Fruit fly (Drosophila melanogaster) whole organism, embryonic: ENCODE results near the gene Sec13.

Experiments used
- Adf1 ChIP-seq: fragments of 200-800 bp; sonication (Bioruptor generic); IDR thresholded peaks from 2 replicates; pipeline ENCODE4 v1.3.6; 2022; ENCODE audit warnings: missing biosample characterization, missing genetic modification characterization
- B-H2 ChIP-seq: fragments of 200-800 bp; sonication (Bioruptor generic); optimal IDR thresholded peaks from 2 replicates; lab custom pipeline; 2018; ENCODE audit warnings: missing biosample characterization, mild to moderate bottlenecking, missing genetic modification characterization
- C15 ChIP-seq: fragments of 200-800 bp; sonication (Bioruptor generic); IDR thresholded peaks from 3 replicates; pipeline ENCODE4 v1.3.6; 2022; ENCODE audit warnings: missing biosample characterization, missing genetic modification characterization
- CG10147 ChIP-seq: fragments of 200-800 bp; sonication (Bioruptor generic); optimal IDR thresholded peaks from 2 replicates; lab custom pipeline; 2019; ENCODE audit warnings: missing biosample characterization, mild to moderate bottlenecking, missing genetic modification characterization, moderate library complexity
- CG12219 ChIP-seq: fragments of 200-800 bp; sonication (Bioruptor generic); optimal IDR thresholded peaks from 3 replicates; lab custom pipeline; 2018; ENCODE audit warnings: missing biosample characterization, mild to moderate bottlenecking, missing genetic modification characterization
- CG13123 ChIP-seq: fragments of 200-800 bp; sonication (Bioruptor generic); optimal IDR thresholded peaks from 2 replicates; lab custom pipeline; 2016; ENCODE audit warnings: missing biosample characterization, missing genetic modification characterization
- CG13296 ChIP-seq: fragments of 200-800 bp; sonication (Bioruptor generic); optimal IDR thresholded peaks from 3 replicates; lab custom pipeline; 2018; ENCODE audit warnings: missing biosample characterization, mild to moderate bottlenecking, missing genetic modification characterization
- CG14965 ChIP-seq: fragments of 200-800 bp; sonication (Bioruptor generic); optimal IDR thresholded peaks from 2 replicates; lab custom pipeline; 2016; ENCODE audit warnings: missing biosample characterization, missing genetic modification characterization, borderline replicate concordance
- CG17385 ChIP-seq: fragments of 200-800 bp; sonication (Bioruptor generic); optimal IDR thresholded peaks from 3 replicates; lab custom pipeline; 2018; ENCODE audit warnings: missing biosample characterization, mild to moderate bottlenecking, missing genetic modification characterization
- CG2199 ChIP-seq: fragments of 200-800 bp; sonication (Bioruptor generic); IDR thresholded peaks from 3 replicates; pipeline ENCODE4 v1.3.6; 2022; ENCODE audit warnings: missing biosample characterization, missing genetic modification characterization
- CG32767 ChIP-seq: fragments of 200-800 bp; sonication (Bioruptor generic); IDR thresholded peaks from 2 replicates; pipeline ENCODE4 v1.3.6; 2022; ENCODE audit warnings: missing biosample characterization, missing genetic modification characterization
- CG3838 ChIP-seq: fragments of 200-800 bp; sonication (Bioruptor generic); optimal IDR thresholded peaks from 3 replicates; lab custom pipeline; 2016; ENCODE audit warnings: missing biosample characterization, missing genetic modification characterization
- CG4360 ChIP-seq: fragments of 200-800 bp; sonication (Bioruptor generic); IDR thresholded peaks from 2 replicates; pipeline ENCODE4 v1.3.6; 2022; ENCODE audit warnings: missing biosample characterization, missing genetic modification characterization
- CG6689 ChIP-seq: fragments of 200-800 bp; sonication (Bioruptor generic); IDR thresholded peaks from 2 replicates; pipeline ENCODE4 v1.3.6; 2022; ENCODE audit warnings: missing biosample characterization, missing genetic modification characterization
- CG7786 ChIP-seq: fragments of 200-800 bp; sonication (Bioruptor generic); optimal IDR thresholded peaks from 2 replicates; lab custom pipeline; 2016; ENCODE audit warnings: missing biosample characterization, missing genetic modification characterization
- CHES-1-like ChIP-seq: fragments of 200-800 bp; sonication (Bioruptor generic); optimal IDR thresholded peaks from 2 replicates; lab custom pipeline; 2016; ENCODE audit warnings: missing biosample characterization, missing genetic modification characterization
- D ChIP-seq, 2 experiments: fragments of 200-800 bp in 1 of 2; fragments of >200 bp in 1 of 2; sonication (Bioruptor generic) in 1 of 2; optimal IDR thresholded peaks; 2 replicates in 1 of 2; 3 replicates in 1 of 2; lab custom pipeline; 2017; ENCODE audit warnings: mild to moderate bottlenecking in 1 of 2, missing biosample characterization in 1 of 2, missing genetic modification characterization in 1 of 2, missing genetic modification reagents in 1 of 2
- D19B ChIP-seq: fragments of 200-800 bp; sonication (Bioruptor generic); optimal IDR thresholded peaks from 2 replicates; lab custom pipeline; 2017; ENCODE audit warnings: missing biosample characterization, mild to moderate bottlenecking, missing genetic modification characterization
- Deaf1 ChIP-seq: fragments of 200-800 bp; optimal IDR thresholded peaks from 3 replicates; lab custom pipeline; 2019; ENCODE audit warnings: missing biosample characterization, mild to moderate bottlenecking, missing genetic modification characterization, moderate library complexity
- ERR ChIP-seq: fragments of 200-800 bp; sonication (Bioruptor generic); optimal IDR thresholded peaks from 2 replicates; lab custom pipeline; 2016; ENCODE audit warnings: missing biosample characterization, missing genetic modification characterization
- Fer3 ChIP-seq: fragments of 200-800 bp; sonication (Bioruptor generic); optimal IDR thresholded peaks from 2 replicates; lab custom pipeline; 2018; ENCODE audit warnings: missing biosample characterization, mild to moderate bottlenecking, missing genetic modification characterization, moderate library complexity
- H15 ChIP-seq: fragments of 200-800 bp; sonication (Bioruptor generic); IDR thresholded peaks from 3 replicates; pipeline ENCODE4 v1.3.6; 2022; ENCODE audit warnings: missing biosample characterization, missing genetic modification characterization
- HLH54F ChIP-seq: fragments of 200-800 bp; sonication (Bioruptor generic); optimal IDR thresholded peaks from 3 replicates; lab custom pipeline; 2016; ENCODE audit warnings: missing biosample characterization, missing genetic modification characterization
- Kr ChIP-seq: fragments of 200-800 bp; sonication (Bioruptor generic); optimal IDR thresholded peaks from 2 replicates; lab custom pipeline; 2017; ENCODE audit warnings: missing biosample characterization, mild to moderate bottlenecking, missing genetic modification characterization
- NC2β ChIP-seq: fragments of 200-800 bp; sonication (Bioruptor generic); optimal IDR thresholded peaks from 2 replicates; lab custom pipeline; 2016; ENCODE audit warnings: missing biosample characterization, missing genetic modification characterization
- Stat92E ChIP-seq, 3 experiments: fragments of >200 bp in 2 of 3; fragments of 200-800 bp in 1 of 3; sonication (Bioruptor generic) in 1 of 3; optimal IDR thresholded peaks; 2 replicates each; lab custom pipeline; 2017 to 2019; ENCODE audit warnings: missing biosample characterization in 3 of 3, missing genetic modification characterization in 3 of 3, mild to moderate bottlenecking in 1 of 3, moderate library complexity in 1 of 3
- abd-A ChIP-seq: fragments of 200-800 bp; sonication (Bioruptor generic); optimal IDR thresholded peaks from 3 replicates; lab custom pipeline; 2019; ENCODE audit warnings: missing biosample characterization, mild to moderate bottlenecking, missing genetic modification characterization, moderate library complexity
- ara ChIP-seq: fragments of 200-800 bp; sonication (Bioruptor generic); IDR thresholded peaks from 2 replicates; pipeline ENCODE4 v1.3.6; 2022; ENCODE audit warnings: missing biosample characterization, missing genetic modification characterization
- cg ChIP-seq: fragments of 200-800 bp; sonication (Bioruptor generic); optimal IDR thresholded peaks from 3 replicates; lab custom pipeline; 2019; ENCODE audit warnings: missing biosample characterization, mild to moderate bottlenecking, missing genetic modification characterization, moderate library complexity
- da ChIP-seq: fragments of 200-800 bp; sonication (Bioruptor generic); optimal IDR thresholded peaks from 2 replicates; lab custom pipeline; 2016; ENCODE audit warnings: missing biosample characterization, missing genetic modification characterization
- dimm ChIP-seq: fragments of 200-800 bp; sonication (Bioruptor generic); IDR thresholded peaks from 2 replicates; pipeline ENCODE4 v1.3.6; 2022; ENCODE audit warnings: missing biosample characterization, missing genetic modification characterization
- disco-r ChIP-seq: fragments of 200-800 bp; sonication (Bioruptor generic); optimal IDR thresholded peaks from 2 replicates; lab custom pipeline; 2016; ENCODE audit warnings: missing biosample characterization, missing genetic modification characterization
- dpn ChIP-seq, 2 experiments: fragments of 200-800 bp; sonication (Bioruptor generic); optimal IDR thresholded peaks; 3 replicates each; lab custom pipeline; 2016; ENCODE audit warnings: missing biosample characterization in 2 of 2, missing genetic modification characterization in 2 of 2
- esg ChIP-seq: fragments of 200-800 bp; sonication (Bioruptor generic); conservative IDR thresholded peaks from 2 replicates; pipeline ENCODE4 v1.3.6; 2022; ENCODE audit warnings: missing biosample characterization, missing genetic modification characterization
- fd96Cb ChIP-seq: fragments of 200-800 bp; sonication (Bioruptor generic); optimal IDR thresholded peaks from 2 replicates; lab custom pipeline; 2018; ENCODE audit warnings: missing biosample characterization, mild to moderate bottlenecking, missing genetic modification characterization, moderate library complexity
- h ChIP-seq: fragments of >200 bp; optimal IDR thresholded peaks from 2 replicates; lab custom pipeline; 2017
- inv ChIP-seq: fragments of 200-800 bp; sonication (Bioruptor generic); IDR thresholded peaks from 2 replicates; pipeline ENCODE4 v1.3.6; 2022; ENCODE audit warnings: missing biosample characterization, missing genetic modification characterization; ENCODE audit not compliant: partially characterized antibody
- jumu ChIP-seq: fragments of 200-800 bp; sonication (Bioruptor generic); optimal IDR thresholded peaks from 3 replicates; lab custom pipeline; 2016; ENCODE audit warnings: missing biosample characterization, missing genetic modification characterization
- klu ChIP-seq: fragments of 200-800 bp; sonication (Bioruptor generic); IDR thresholded peaks from 2 replicates; pipeline ENCODE4 v1.3.6; 2022; ENCODE audit warnings: missing biosample characterization, missing genetic modification characterization
- kni ChIP-seq: fragments of 200-800 bp; sonication (Bioruptor generic); optimal IDR thresholded peaks from 3 replicates; lab custom pipeline; 2017; ENCODE audit warnings: mild to moderate bottlenecking, missing biosample characterization, missing genetic modification reagents, missing genetic modification characterization
- mam ChIP-seq: fragments of 200-800 bp; sonication (Bioruptor generic); optimal IDR thresholded peaks from 3 replicates; lab custom pipeline; 2016; ENCODE audit warnings: missing biosample characterization, missing genetic modification characterization
- nmo ChIP-seq: fragments of 200-800 bp; sonication (Bioruptor generic); optimal IDR thresholded peaks from 2 replicates; lab custom pipeline; 2018; ENCODE audit warnings: missing biosample characterization, mild to moderate bottlenecking, missing genetic modification characterization, moderate library complexity
- oc ChIP-seq: fragments of 200-800 bp; sonication (Bioruptor generic); optimal IDR thresholded peaks from 2 replicates; lab custom pipeline; 2018; ENCODE audit warnings: missing biosample characterization, mild to moderate bottlenecking, missing genetic modification characterization, moderate library complexity
- pros ChIP-seq: fragments of 200-800 bp; sonication (Bioruptor generic); optimal IDR thresholded peaks from 3 replicates; lab custom pipeline; 2019; ENCODE audit warnings: missing biosample characterization, mild to moderate bottlenecking, missing genetic modification characterization, moderate library complexity
- repo ChIP-seq: fragments of 200-800 bp; sonication (Bioruptor generic); optimal IDR thresholded peaks from 2 replicates; lab custom pipeline; 2016; ENCODE audit warnings: missing biosample characterization, missing genetic modification characterization
- sc ChIP-seq, 3 experiments: fragments of >200 bp in 2 of 3; fragments of 200-800 bp in 1 of 3; sonication (Bioruptor generic) in 1 of 3; optimal IDR thresholded peaks; 2 replicates in 2 of 3; 3 replicates in 1 of 3; lab custom pipeline; 2017; ENCODE audit warnings: mild to moderate bottlenecking in 1 of 3, missing biosample characterization in 1 of 3, missing genetic modification characterization in 1 of 3, missing genetic modification reagents in 1 of 3
- tna ChIP-seq: fragments of 200-800 bp; sonication (Bioruptor generic); IDR thresholded peaks from 2 replicates; pipeline ENCODE4 v1.3.6; 2022; ENCODE audit warnings: missing biosample characterization, missing genetic modification characterization; ENCODE audit not compliant: partially characterized antibody
- toy ChIP-seq: fragments of 200-800 bp; sonication (Bioruptor generic); IDR thresholded peaks from 2 replicates; pipeline ENCODE4 v1.3.6; 2022; ENCODE audit warnings: missing biosample characterization, missing genetic modification characterization
- twi ChIP-seq: fragments of 200-800 bp; optimal IDR thresholded peaks from 2 replicates; lab custom pipeline; 2019; ENCODE audit warnings: missing biosample characterization, mild to moderate bottlenecking, missing genetic modification characterization, moderate library complexity
- zen ChIP-seq: fragments of 200-800 bp; sonication (Bioruptor generic); optimal IDR thresholded peaks from 3 replicates; lab custom pipeline; 2018; ENCODE audit warnings: missing biosample characterization, mild to moderate bottlenecking, missing genetic modification characterization, moderate library complexity

Gene Sec13

dm6 chr3R:23314332-23314731 lies 41.7 kb upstream of the Sec13 start (continued):
- TF ChIP-seq toy (GFP tag; lab: Robert Waterston, UW) (no peak), klu (GFP tag; lab: Robert Waterston, UW) (no peak), inv (GFP tag; lab: Robert Waterston, UW) (no peak), esg (no peak), CHES-1-like (GFP tag; lab: Kevin White, UChicago) (peak; percentile 31), mam (GFP tag; lab: Kevin White, UChicago) (no peak), jumu (no peak), pros (peak; percentile 42), dpn (GFP tag; optimal IDR thresholded peaks at IDR 0.05; lab: Kevin White, UChicago) (peak in 1 of 2 experiments; percentile 34), h (no peak), Stat92E (GFP tag; optimal IDR thresholded peaks at IDR 0.05; lab: Kevin White, UChicago) (peak in 1 of 3 experiments; percentile 1), dimm (GFP tag; lab: Robert Waterston, UW) (no peak), CG13296 (GFP tag; lab: Kevin White, UChicago) (peak; percentile 75), D19B (no peak), HLH54F (GFP tag; lab: Kevin White, UChicago) (no peak), CG32767 (GFP tag; lab: Robert Waterston, UW) (peak; percentile 62), sc (optimal IDR thresholded peaks at IDR 0.05; lab: Kevin White, UChicago) (no peak), sc (GFP tag; optimal IDR thresholded peaks at IDR 0.05; lab: Kevin White, UChicago) (no peak), CG14965 (GFP tag; lab: Kevin White, UChicago) (peak; percentile 28), NC2β (no peak), da (GFP tag; lab: Kevin White, UChicago) (peak; percentile 4), CG12219 (GFP tag; lab: Kevin White, UChicago) (peak; percentile 20), C15 (GFP tag; lab: Robert Waterston, UW) (no peak), B-H2 (GFP tag; lab: Kevin White, UChicago) (peak; percentile 22)
- TF ChIP-seq, all 482 proteins: peak for 191

dm6 chr3R:23315221-23315620 lies 40.9 kb upstream of the Sec13 start:
- TF ChIP-seq CG2199 (GFP tag; lab: Robert Waterston, UW), result 0 out of 3 replicates have a peak, but pooled peaks have one; percentile 19
- no peak for TF ChIP-seq CG6689 (GFP tag; lab: Robert Waterston, UW)
- no peak for TF ChIP-seq Kr
- TF ChIP-seq nmo (GFP tag; lab: Kevin White, UChicago), result no peak
- no peak for TF ChIP-seq disco-r (GFP tag; lab: Kevin White, UChicago)
- peak; percentile 4 for TF ChIP-seq abd-A (tag; lab: Kevin White, UChicago)
- no peak for TF ChIP-seq CG7786 (GFP tag; lab: Kevin White, UChicago)
- TF ChIP-seq fd96Cb, result no peak
- TF ChIP-seq Deaf1 (tag; lab: Kevin White, UChicago), result peak; percentile 35
- no peak for TF ChIP-seq H15
- TF ChIP-seq CG17385 (GFP tag; lab: Kevin White, UChicago), result peak; percentile 62
- TF ChIP-seq Fer3, result no peak
- TF ChIP-seq repo (GFP tag; lab: Kevin White, UChicago), result no peak
- peak; percentile 89 for TF ChIP-seq D (optimal IDR thresholded peaks at IDR 0.05; lab: Kevin White, UChicago)
- TF ChIP-seq D (GFP tag; optimal IDR thresholded peaks at IDR 0.05; lab: Kevin White, UChicago), result no peak
- TF ChIP-seq ERR, result no peak
- TF ChIP-seq D19B, result no peak
- TF ChIP-seq kni, result peak; percentile 33
- TF ChIP-seq ara (GFP tag; lab: Robert Waterston, UW), result no peak
- TF ChIP-seq Adf1 (GFP tag; lab: Robert Waterston, UW), result peak; percentile 88
- TF ChIP-seq CG3838 (GFP tag; lab: Kevin White, UChicago), result no peak
- no peak for TF ChIP-seq CG13123 (GFP tag; lab: Kevin White, UChicago)
- TF ChIP-seq da (GFP tag; lab: Kevin White, UChicago), result no peak
- TF ChIP-seq cg (GFP tag; lab: Kevin White, UChicago), result peak; percentile 48
- TF ChIP-seq CG10147 (GFP tag; lab: Kevin White, UChicago), result no peak
- no peak for TF ChIP-seq tna (GFP tag; lab: Robert Waterston, UW)
- TF ChIP-seq zen, result peak; percentile 49
- peak; percentile 98 for TF ChIP-seq CG4360 (GFP tag; lab: Robert Waterston, UW)
- peak; percentile 5 for TF ChIP-seq twi (tag; lab: Kevin White, UChicago)
- TF ChIP-seq oc (tag; lab: Kevin White, UChicago), result peak; percentile 42
